Worm (Caenorhabditis elegans) whole organism, young adult: ENCODE results near the gene mrp-5.
A peak's percentile ranks its signal among the peaks of the same experiment; 100 is the strongest.

ENCODE experiments used
- B0019.2 ChIP-seq: fragments of 200-800 bp; sonication (Bioruptor generic); conservative IDR thresholded peaks from 2 replicates; pipeline ENCODE4 v1.3.6; 2022; ENCODE audit warnings: missing genetic modification reagents, missing genetic modification characterization, missing compliant biosample characterization
- Y53F4B.3 ChIP-seq: fragments of 200-800 bp; sonication (Bioruptor generic); IDR thresholded peaks from 2 replicates; pipeline ENCODE4 v1.3.6; 2022; ENCODE audit warnings: missing genetic modification reagents, missing genetic modification characterization, missing compliant biosample characterization
- Y56A3A.18 ChIP-seq: fragments of 200-800 bp; sonication (Bioruptor generic); IDR thresholded peaks from 2 replicates; pipeline ENCODE4 v1.3.6; 2022; ENCODE audit warnings: missing genetic modification reagents, missing genetic modification characterization, missing compliant biosample characterization
- atf-7 ChIP-seq: sonication (generic microtip); optimal IDR thresholded peaks from 2 replicates; lab custom pipeline; 2017; ENCODE audit warnings: mild to moderate bottlenecking, missing genetic modification characterization, missing compliant biosample characterization
- hlh-12 ChIP-seq: sonication (generic microtip); optimal IDR thresholded peaks from 2 replicates; lab custom pipeline; 2016; ENCODE audit warnings: missing genetic modification characterization, missing compliant biosample characterization
- hrde-1 ChIP-seq: sonication (generic microtip); optimal IDR thresholded peaks from 2 replicates; lab custom pipeline; 2016; ENCODE audit warnings: missing genetic modification characterization, mild to moderate bottlenecking, missing compliant biosample characterization, moderate library complexity, missing genotype, missing genetic modification reagents, borderline replicate concordance
- lsy-27 ChIP-seq: sonication (generic microtip); optimal IDR thresholded peaks from 2 replicates; lab custom pipeline; 2017; ENCODE audit warnings: missing genetic modification characterization, mild to moderate bottlenecking, missing compliant biosample characterization, antibody characterized with exemption, missing genotype, borderline replicate concordance; ENCODE audit not compliant: insufficient read depth
- nfya-1 ChIP-seq: sonication (generic microtip); optimal IDR thresholded peaks from 2 replicates; lab custom pipeline; 2017; ENCODE audit warnings: antibody characterized with exemption, missing compliant biosample characterization, missing genetic modification characterization, borderline replicate concordance; ENCODE audit not compliant: insufficient read depth
- nhr-120 ChIP-seq: fragments of 200-800 bp; sonication (Bioruptor generic); IDR thresholded peaks from 2 replicates; pipeline ENCODE4 v1.3.6; 2022; ENCODE audit warnings: missing genetic modification characterization, missing compliant biosample characterization
- nhr-90 ChIP-seq: sonication (generic microtip); optimal IDR thresholded peaks from 2 replicates; lab custom pipeline; 2016; ENCODE audit warnings: missing genotype, mild to moderate bottlenecking, missing genetic modification characterization, missing compliant biosample characterization
- pha-4 ChIP-seq: fragments of 150-350 bp; sonication (generic microtip); optimal IDR thresholded peaks from 2 replicates; lab custom pipeline; 2014; ENCODE audit warnings: missing biosample characterization, missing genetic modification reagents, missing genetic modification characterization
- unc-62 ChIP-seq: fragments of 150-350 bp; optimal IDR thresholded peaks from 2 replicates; lab custom pipeline; 2014; ENCODE audit warnings: missing biosample characterization, missing genetic modification reagents, missing genetic modification characterization
- zfh-2 ChIP-seq: fragments of 200-800 bp; sonication (Bioruptor generic); conservative IDR thresholded peaks from 2 replicates; pipeline ENCODE4 v1.3.6; 2022; ENCODE audit warnings: missing genetic modification reagents, missing genetic modification characterization, missing compliant biosample characterization

DNA sequence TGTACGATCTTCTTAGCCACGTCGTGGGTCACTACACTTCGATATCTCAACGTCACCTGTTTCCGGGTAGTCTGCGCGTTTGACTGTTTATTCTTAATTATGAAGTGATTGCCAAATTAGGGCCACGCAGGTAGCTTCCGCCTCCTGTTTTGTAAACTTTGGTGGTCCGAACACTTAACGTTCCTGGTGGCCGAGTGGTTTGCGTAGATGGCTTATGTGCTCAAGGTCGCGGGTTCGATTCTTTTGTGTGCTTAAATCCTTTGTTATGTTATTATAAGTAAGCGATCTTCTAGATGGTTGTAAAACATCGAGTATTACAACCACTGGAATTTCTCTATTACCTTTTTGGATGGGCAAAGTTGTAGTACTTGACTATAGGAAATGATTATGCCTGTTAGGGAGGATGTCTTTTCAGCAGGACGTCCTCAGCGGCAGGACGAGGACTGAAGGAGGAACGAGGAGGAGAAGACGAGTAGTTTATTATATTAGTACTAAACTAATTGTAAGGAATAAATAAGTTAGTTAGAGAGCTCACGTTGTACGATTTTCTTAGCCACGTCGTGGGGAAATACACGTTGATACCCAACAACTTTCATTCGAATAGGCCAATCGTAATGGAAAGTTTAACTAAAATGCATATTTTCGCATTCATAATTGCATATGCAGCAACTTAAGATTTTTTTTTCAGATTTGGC is 30.9 kb upstream of the mrp-5 start:
- TF ChIP-seq lsy-27 (tag; lab: Kevin White, UChicago) (no peak), hrde-1 (peak; percentile 47), Y56A3A.18 (no peak), unc-62 (GFP tag; lab: Kevin White, UChicago) (no peak), Y53F4B.3 (GFP tag; lab: Robert Waterston, UW) (no peak), pha-4 (tag; lab: Kevin White, UChicago) (no peak), zfh-2 (GFP tag; lab: Robert Waterston, UW) (no peak), nhr-120 (GFP tag; lab: Robert Waterston, UW) (no peak), hlh-12 (tag; lab: Kevin White, UChicago) (no peak), B0019.2 (GFP tag; lab: Robert Waterston, UW) (no peak), atf-7 (tag; lab: Kevin White, UChicago) (no peak), nfya-1 (tag; lab: Kevin White, UChicago) (no peak), nhr-90 (tag; lab: Kevin White, UChicago) (no peak)
